Fruit fly (Drosophila melanogaster): Measurements from ENCODE around the gene CG14223.

The CG14223 gene

DNA sequence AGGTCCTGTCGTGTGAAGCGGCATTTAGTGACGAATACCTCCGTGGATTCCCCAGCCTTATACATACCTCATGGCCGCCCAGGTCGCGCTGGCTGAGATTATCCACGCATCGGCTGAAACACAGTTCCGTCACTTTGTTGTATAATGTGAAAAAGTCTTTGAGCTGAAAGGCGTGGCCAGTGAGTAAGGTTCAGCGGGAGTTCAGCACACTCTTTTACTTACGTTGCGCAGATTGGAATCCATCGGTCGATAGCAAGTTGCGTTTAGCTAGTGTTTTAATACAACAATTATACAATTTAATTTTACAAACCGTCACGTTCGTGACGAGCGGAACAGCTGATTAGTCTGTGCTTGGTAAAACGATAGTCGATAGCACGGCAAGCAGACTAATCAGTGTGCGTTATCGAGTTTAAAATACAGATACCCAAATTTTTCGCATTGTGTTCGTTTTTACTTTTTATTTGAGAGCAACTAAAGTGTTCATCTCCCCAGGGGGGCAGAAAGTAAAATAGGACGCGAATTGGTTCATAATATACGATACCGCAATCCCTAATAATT is 45.5 kb downstream of the CG14223 start, which contains the start of the genes Pstk and Tim9b (continued):
- TF ChIP-seq TFAM (GFP tag; optimal IDR thresholded peaks at IDR 0.05) (no peak), maf-S (GFP tag; optimal IDR thresholded peaks at IDR 0.05) (no peak), CG4328 (GFP tag; optimal IDR thresholded peaks at IDR 0.05) (no peak), Fer2 (tag; optimal IDR thresholded peaks at IDR 0.05) (no peak), Atf6 (GFP tag; IDR thresholded peaks at IDR 0.05) (no peak), CG32767 (GFP tag; IDR thresholded peaks at IDR 0.05) (no peak), Atf-2 (GFP tag; optimal IDR thresholded peaks at IDR 0.05) (no peak), Pdp1 (GFP tag; optimal IDR thresholded peaks at IDR 0.05) (peak in 1 of 2 experiments; percentile 93), Doc2 (GFP tag; IDR thresholded peaks at IDR 0.05) (no peak), nmo (GFP tag; optimal IDR thresholded peaks at IDR 0.05) (no peak), Bgb (GFP tag; IDR thresholded peaks at IDR 0.05; ENCODE audit: partially characterized antibody) (peak; percentile 47), CG34376 (GFP tag; optimal IDR thresholded peaks at IDR 0.05) (no peak), ro (GFP tag; IDR thresholded peaks at IDR 0.05) (no peak), cas (GFP tag; IDR thresholded peaks at IDR 0.05) (no peak), HmgD (GFP tag; optimal IDR thresholded peaks at IDR 0.05) (no peak), org-1 (GFP tag; optimal IDR thresholded peaks at IDR 0.05) (no peak), jing (GFP tag; optimal IDR thresholded peaks at IDR 0.05) (no peak), odd (GFP tag; optimal IDR thresholded peaks at IDR 0.05) (no peak), fd3F (GFP tag; optimal IDR thresholded peaks at IDR 0.05) (no peak), crp (GFP tag; optimal IDR thresholded peaks at IDR 0.05) (peak; percentile 17 to 85), unc-4 (GFP tag; IDR thresholded peaks at IDR 0.05; ENCODE audit: partially characterized antibody) (peak; percentile 46; the same call in 1 of the 2 replicates), Ets97D (GFP tag; optimal IDR thresholded peaks at IDR 0.05) (no peak), sqz (GFP tag; optimal IDR thresholded peaks at IDR 0.05) (no peak), Dll (GFP tag; IDR thresholded peaks at IDR 0.05; ENCODE audit: partially characterized antibody) (peak; percentile 49; the same call in 3 of the 4 replicates), slou (GFP tag; optimal IDR thresholded peaks at IDR 0.05) (no peak), bigmax (GFP tag; optimal IDR thresholded peaks at IDR 0.05) (no peak), CG2202 (tag; optimal IDR thresholded peaks at IDR 0.05) (no peak), Sry-β (GFP tag; optimal IDR thresholded peaks at IDR 0.05) (no peak)

DNA sequence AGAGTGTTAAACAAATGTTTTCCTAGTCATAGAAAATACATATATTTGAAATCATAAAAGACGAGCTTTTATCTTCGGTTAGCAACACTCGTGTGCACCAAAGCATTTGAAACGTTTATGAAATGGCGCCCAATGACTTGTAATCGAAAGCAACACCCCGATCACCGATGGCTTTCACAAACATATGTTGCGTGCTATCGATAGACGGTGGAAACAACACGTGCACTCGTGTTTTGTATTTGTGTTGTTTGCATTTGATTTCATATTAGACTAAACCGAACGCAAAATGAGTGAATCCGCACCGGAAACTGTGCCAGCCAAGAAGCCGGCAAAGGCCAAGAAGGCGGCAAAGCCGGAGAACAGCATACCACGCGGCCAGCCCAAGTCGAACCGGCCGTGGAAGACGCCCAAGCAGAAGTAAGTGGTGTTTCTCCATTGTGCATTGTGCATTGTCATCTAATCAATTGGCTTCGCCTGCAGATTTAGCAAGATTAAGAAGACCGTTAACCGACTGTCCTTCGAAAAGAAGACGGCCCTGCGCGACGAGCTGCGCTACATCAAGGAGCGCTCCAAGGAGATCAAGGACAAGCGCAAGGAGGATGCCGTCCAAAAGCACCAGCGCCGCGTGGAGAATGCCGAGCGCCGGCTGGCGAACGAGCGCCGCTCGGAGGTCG is 47.6 kb downstream of the CG14223 start, which contains the start of gene CG14210:
Gene CG14210 (plus strand): TSS at position 207 of the 674 bp plus-strand sequence.
- TF ChIP-seq CG2116 (GFP tag; optimal IDR thresholded peaks at IDR 0.05) (peak; percentile 97), cwo (GFP tag; optimal IDR thresholded peaks at IDR 0.05) (peak; percentile 77), nau (GFP tag; optimal IDR thresholded peaks at IDR 0.05) (no peak), chif (GFP tag; optimal IDR thresholded peaks at IDR 0.05) (no peak), zen2 (GFP tag; IDR thresholded peaks at IDR 0.05; ENCODE audit: partially characterized antibody) (peak; percentile 78), ato (GFP tag; IDR thresholded peaks at IDR 0.05; ENCODE audit: partially characterized antibody) (peak; percentile 69), trem (tag; optimal IDR thresholded peaks at IDR 0.05) (peak; percentile 45), sug (tag; optimal IDR thresholded peaks at IDR 0.05) (peak; percentile 25), Antp (GFP tag; optimal IDR thresholded peaks at IDR 0.05) (no peak), NC2α (GFP tag; optimal IDR thresholded peaks at IDR 0.05) (no peak), CG13775 (GFP tag; optimal IDR thresholded peaks at IDR 0.05) (no peak), PHDP (tag; optimal IDR thresholded peaks at IDR 0.05) (no peak), stc (GFP tag; IDR thresholded peaks at IDR 0.05) (no peak), CG1603 (tag; optimal IDR thresholded peaks at IDR 0.05) (peak; percentile 50), dmrt11E (tag; optimal IDR thresholded peaks at IDR 0.05) (no peak), sna (GFP tag; IDR thresholded peaks at IDR 0.05; ENCODE audit: partially characterized antibody) (peak; percentile 44; the same call in 1 of the 2 replicates), Bdp1 (GFP tag; optimal IDR thresholded peaks at IDR 0.05) (no peak), CG34376 (GFP tag; optimal IDR thresholded peaks at IDR 0.05) (no peak), Med (GFP tag) (peak; percentile 7), CG2678 (tag; optimal IDR thresholded peaks at IDR 0.05) (no peak), CG6175 (GFP tag; IDR thresholded peaks at IDR 0.05) (no peak), da (GFP tag; optimal IDR thresholded peaks at IDR 0.05) (no peak)

All from whole organism, embryonic.